Worm (Caenorhabditis elegans): ENCODE results near the gene F47B10.8.

Gene F47B10.8

DNA sequence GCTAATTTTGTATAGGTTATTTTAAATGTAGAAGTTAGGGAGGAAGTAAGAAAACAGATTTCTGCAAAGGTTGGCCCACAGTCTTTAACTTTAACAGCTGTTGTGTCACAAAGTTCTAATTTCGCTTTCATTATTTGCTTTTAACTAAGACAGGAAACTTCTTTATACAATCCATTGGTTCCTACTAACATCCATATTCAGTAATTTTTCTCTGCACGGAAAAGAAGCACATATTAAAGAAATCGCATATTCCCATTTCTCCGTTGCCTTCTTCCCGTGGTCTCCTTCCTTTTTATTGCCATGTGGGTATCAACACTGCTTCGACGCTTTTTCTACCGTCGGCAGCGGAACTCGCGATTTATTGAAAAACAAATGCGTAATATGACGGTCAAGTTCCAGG is 28.6 kb downstream of the F47B10.8 start, which contains the start of gene T21E8.6:
Gene T21E8.6 (plus strand): TSS at position 301 of the 400 bp plus-strand sequence.
- no peak for TF ChIP-seq daf-19 (GFP tag; conservative IDR thresholded peaks at IDR 0.05)
- TF ChIP-seq unc-62 (GFP tag; optimal IDR thresholded peaks at IDR 0.05 in 1 of 2), result peak in 1 of 2 experiments; percentile 56
- TF ChIP-seq unc-62 (tag; optimal IDR thresholded peaks at IDR 0.05), result no peak
- no peak for TF ChIP-seq dmd-9 (GFP tag; IDR thresholded peaks at IDR 0.05)

DNA sequence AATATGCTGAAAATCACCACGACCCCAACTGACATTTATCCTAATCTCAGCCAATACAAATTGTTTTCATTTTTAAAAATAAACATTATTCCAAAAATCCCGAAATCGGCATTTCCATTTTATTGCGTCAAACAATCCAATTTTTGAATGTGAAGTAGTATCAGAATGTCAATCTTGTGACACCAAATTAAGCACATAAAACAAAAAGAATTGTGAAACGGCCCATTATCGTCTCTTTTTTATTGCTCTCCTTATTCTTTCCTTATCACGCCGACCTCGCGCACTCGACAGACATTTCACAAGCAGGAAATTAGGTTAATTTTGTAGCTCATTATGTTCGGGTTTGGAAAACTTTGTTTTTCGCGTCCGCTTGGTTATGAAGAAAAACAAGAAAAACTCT is 30.1 kb downstream of the F47B10.8 start, which contains the start of gene T21E8.4:
Gene T21E8.4 (plus strand): TSS at position 301 of the 400 bp plus-strand sequence.
- TF ChIP-seq nhr-28 (tag; optimal IDR thresholded peaks at IDR 0.05), result no peak
- TF ChIP-seq spr-1 (tag; optimal IDR thresholded peaks at IDR 0.05), result no peak
- no peak for TF ChIP-seq nhr-6 (tag; optimal IDR thresholded peaks at IDR 0.05)
- no peak for TF ChIP-seq spr-3 (GFP tag; optimal IDR thresholded peaks at IDR 0.05)
- TF ChIP-seq tag-97 (GFP tag; IDR thresholded peaks at IDR 0.05), result no peak
- no peak for TF ChIP-seq R02D3.7 (tag; optimal IDR thresholded peaks at IDR 0.05)
- no peak for TF ChIP-seq skn-1 (tag; optimal IDR thresholded peaks at IDR 0.05)
- no peak for TF ChIP-seq Y5F2A.4 (GFP tag; optimal IDR thresholded peaks at IDR 0.05)
- TF ChIP-seq ztf-11 (tag; optimal IDR thresholded peaks at IDR 0.05), result no peak
- no peak for TF ChIP-seq cey-2 (tag; optimal IDR thresholded peaks at IDR 0.05; ENCODE audit: borderline replicate concordance, insufficient read depth)

DNA sequence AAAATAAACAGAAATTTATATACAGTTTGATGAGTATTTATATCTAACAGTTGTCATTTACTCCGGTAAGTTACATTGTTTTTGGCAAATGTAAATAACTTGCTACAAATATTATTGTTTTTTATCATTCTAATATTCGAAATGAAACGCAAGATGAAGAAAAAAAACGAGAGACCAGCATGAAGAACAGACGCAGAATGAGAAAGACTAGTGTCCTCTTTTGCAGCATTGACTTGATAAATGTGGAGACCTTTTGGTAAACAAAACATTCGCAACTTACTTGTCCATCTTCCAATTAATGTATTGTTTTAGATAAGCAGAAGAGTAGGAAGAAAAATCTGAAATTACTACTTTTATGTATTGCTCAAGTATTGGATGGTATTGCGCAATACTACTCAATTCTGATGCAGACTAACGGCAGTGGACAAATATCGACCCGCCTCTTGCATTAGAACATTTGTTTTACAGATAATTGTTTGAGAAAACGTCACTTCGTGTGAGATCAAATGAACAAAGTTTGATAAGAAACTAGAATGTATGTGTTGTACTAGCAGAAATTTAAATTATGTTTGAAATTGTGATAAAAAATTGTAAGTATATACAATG is 33.4 kb downstream of the F47B10.8 start, which contains the start of gene pgp-6:
Gene pgp-6 (minus strand): TSS at position 288 of the 606 bp plus-strand sequence.
- TF ChIP-seq nhr-25 (tag; optimal IDR thresholded peaks at IDR 0.05; ENCODE audit: borderline replicate concordance, insufficient read depth) (no peak), zip-11 (GFP tag; IDR thresholded peaks at IDR 0.05) (no peak), ceh-62 (tag; optimal IDR thresholded peaks at IDR 0.05) (no peak), F26F4.8 (GFP tag; conservative IDR thresholded peaks at IDR 0.05) (no peak), unc-130 (GFP tag; optimal IDR thresholded peaks at IDR 0.05) (no peak), daf-16 (GFP tag; optimal IDR thresholded peaks at IDR 0.05) (no peak), daf-16 (tag; optimal IDR thresholded peaks at IDR 0.05) (peak; percentile 84), lir-3 (tag; optimal IDR thresholded peaks at IDR 0.05) (no peak), T20F7.1 (GFP tag; optimal IDR thresholded peaks at IDR 0.05) (no peak), zip-2 (tag; optimal IDR thresholded peaks at IDR 0.05) (peak; percentile 89), pqm-1 (tag; optimal IDR thresholded peaks at IDR 0.05) (peak; percentile 72), aha-1 (tag) (peak; percentile 80), mxl-2 (GFP tag; conservative IDR thresholded peaks at IDR 0.05) (no peak), dmd-6 (GFP tag; IDR thresholded peaks at IDR 0.05) (no peak), nhr-28 (tag; optimal IDR thresholded peaks at IDR 0.05) (peak; percentile 55), unc-62 (GFP tag; optimal IDR thresholded peaks at IDR 0.05 in 1 of 2) (peak in 1 of 2 experiments; percentile 69), unc-62 (tag; optimal IDR thresholded peaks at IDR 0.05) (no peak), mep-1 (tag; optimal IDR thresholded peaks at IDR 0.05) (no peak)

DNA sequence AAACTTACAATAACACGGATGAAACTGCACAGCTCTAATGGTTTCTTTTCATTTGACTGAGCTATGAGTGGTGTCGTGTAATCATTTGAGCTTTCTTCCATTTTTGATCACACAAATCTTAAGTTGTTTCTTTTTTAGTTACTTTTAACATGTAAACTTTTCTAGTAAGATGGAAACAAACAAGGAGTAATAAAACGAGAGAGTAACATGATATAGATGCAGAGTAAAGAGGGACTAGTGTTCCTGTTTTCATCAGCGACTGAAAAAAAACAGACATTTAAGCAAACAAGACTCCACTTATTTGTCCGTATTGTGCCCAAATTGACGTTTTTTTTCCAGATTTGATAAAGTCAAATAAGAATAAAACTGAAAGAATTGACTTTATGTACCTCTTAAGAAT is 40.5 kb downstream of the F47B10.8 start, which contains the start of gene pgp-7:
Gene pgp-7 (minus strand): TSS at position 101 of the 400 bp plus-strand sequence.
- TF ChIP-seq unc-62 (GFP tag; optimal IDR thresholded peaks at IDR 0.05 in 1 of 2), result peak in 1 of 2 experiments; percentile 20
- TF ChIP-seq unc-62 (tag; optimal IDR thresholded peaks at IDR 0.05), result no peak
- no peak for TF ChIP-seq ceh-44 (GFP tag; IDR thresholded peaks at IDR 0.05)

DNA sequence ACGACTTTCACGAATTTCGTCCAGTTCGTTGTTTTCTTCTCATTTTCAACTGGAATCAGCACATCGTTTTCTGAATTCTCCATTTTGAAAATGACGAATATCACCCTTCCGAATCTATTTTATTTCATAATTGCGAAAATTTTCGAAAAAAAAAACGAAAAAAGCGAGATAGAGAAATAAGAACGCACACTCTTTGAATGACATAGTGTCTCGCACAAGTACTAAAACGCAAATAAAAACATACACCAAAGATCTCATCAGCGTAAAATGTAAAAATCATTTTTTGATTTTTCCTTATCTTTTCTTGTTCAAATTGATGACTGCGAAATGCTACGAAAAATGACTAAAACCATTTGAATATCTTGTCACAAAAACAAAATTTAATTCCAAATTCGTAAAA is 46.3 kb downstream of the F47B10.8 start, which contains the start of gene pgp-8:
Gene pgp-8 (minus strand): TSS at position 101 of the 400 bp plus-strand sequence.
- TF ChIP-seq fkh-10 (GFP tag; optimal IDR thresholded peaks at IDR 0.05), result no peak
- peak; percentile 39 for TF ChIP-seq dmd-6 (GFP tag; IDR thresholded peaks at IDR 0.05)

DNA sequence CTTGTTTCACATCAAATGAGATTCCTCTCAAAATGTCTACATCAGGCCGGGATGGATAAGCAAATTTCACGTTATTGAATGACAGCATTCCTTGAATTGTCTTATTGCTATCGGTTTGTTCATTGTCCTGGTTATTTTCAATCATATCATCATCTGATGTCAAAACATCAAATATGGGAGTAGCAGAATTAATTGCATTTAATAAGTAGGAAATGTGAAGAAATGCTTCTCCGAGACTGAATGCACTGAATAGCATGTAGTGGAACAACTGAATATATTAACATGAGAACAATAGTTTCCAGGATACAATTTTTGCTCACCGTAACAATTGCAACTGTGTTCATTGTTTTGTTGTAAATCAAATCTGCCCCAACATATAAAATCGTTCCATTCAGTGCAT is 48.0 kb downstream of the F47B10.8 start:
- peak; percentile 96 for TF ChIP-seq aha-1 (tag)
- no peak for TF ChIP-seq ZK546.5 (tag; optimal IDR thresholded peaks at IDR 0.05)
- TF ChIP-seq madf-9 (GFP tag; conservative IDR thresholded peaks at IDR 0.05), result no peak
- TF ChIP-seq unc-62 (GFP tag; optimal IDR thresholded peaks at IDR 0.05 in 1 of 2), result peak in 1 of 2 experiments; percentile 81
- TF ChIP-seq unc-62 (tag; optimal IDR thresholded peaks at IDR 0.05), result no peak

All from whole organism, L4 larva.